Fruit fly (Drosophila melanogaster): Measurements from ENCODE around the gene CG6696.

- TF ChIP-seq so (GFP tag; IDR thresholded peaks at IDR 0.05): no peak
- TF ChIP-seq CG16779 (GFP tag; IDR thresholded peaks at IDR 0.05): no peak
- TF ChIP-seq Ravus (GFP tag; IDR thresholded peaks at IDR 0.05): no peak
- TF ChIP-seq usp (GFP tag; optimal IDR thresholded peaks at IDR 0.05): no peak
- no peak for TF ChIP-seq CG14710 (tag; optimal IDR thresholded peaks at IDR 0.05)
- TF ChIP-seq CG30020 (tag; optimal IDR thresholded peaks at IDR 0.05): no peak
- no peak for TF ChIP-seq Tbp (GFP tag; optimal IDR thresholded peaks at IDR 0.05)
- TF ChIP-seq CG11398 (GFP tag; optimal IDR thresholded peaks at IDR 0.05): no peak
- no peak for TF ChIP-seq rib (GFP tag; IDR thresholded peaks at IDR 0.05)
- TF ChIP-seq CG31365 (tag; optimal IDR thresholded peaks at IDR 0.05): no peak
- no peak for TF ChIP-seq Oli (tag; optimal IDR thresholded peaks at IDR 0.05)
These were observed 22.6 kb upstream of the CG6696 start for dm6 chrX:18684504-18684903.

Measured in whole organism, embryonic.